Fruit fly (Drosophila melanogaster) S2 (cell line): Measurements from ENCODE around the gene CG4045.

Experiments used
- CG8478 ChIP-seq: fragments of >200 bp; optimal IDR thresholded peaks from 2 replicates; lab custom pipeline; 2018
- CTCF ChIP-seq, 2 experiments: fragments of >200 bp; optimal IDR thresholded peaks; 2 replicates each; lab custom pipeline; 2018

DNA sequence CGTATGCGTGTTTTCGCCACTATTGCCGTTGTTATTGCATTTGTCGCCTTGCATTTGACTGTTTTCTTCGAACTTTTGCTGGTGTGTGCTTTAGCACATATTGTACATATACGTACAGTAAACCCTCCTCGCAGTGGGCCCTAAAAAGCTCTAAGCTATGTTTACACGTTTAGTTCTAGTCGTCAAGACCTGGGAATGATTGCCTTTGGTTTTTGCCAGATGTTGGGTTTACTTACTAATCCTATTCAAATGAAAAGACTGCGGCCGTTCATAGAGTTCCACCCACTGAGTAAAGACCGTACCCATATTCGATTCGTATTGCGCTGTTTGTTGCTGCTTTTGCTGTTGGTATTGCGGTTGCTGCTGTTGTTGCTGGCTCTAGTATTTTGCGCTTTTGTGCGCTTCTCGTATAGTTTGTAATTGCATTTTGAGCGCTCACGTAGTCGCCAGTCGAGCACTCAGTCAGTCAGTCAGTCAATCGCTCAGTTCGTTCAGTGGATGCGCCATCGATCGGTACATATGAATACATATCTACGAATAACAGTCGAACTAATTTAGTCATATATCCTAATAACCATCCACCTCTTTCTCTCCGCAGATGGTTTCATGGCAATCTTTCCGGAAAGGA lies 32.2 kb upstream of the CG4045 start:
- TF ChIP-seq CTCF (optimal IDR thresholded peaks at IDR 0.05; lab: Kevin White, UChicago) = no peak
- no peak for TF ChIP-seq CG8478 (lab: Kevin White, UChicago)
